Fruit fly (Drosophila melanogaster): ENCODE data around the gene Hakai.

Gene Hakai

DNA sequence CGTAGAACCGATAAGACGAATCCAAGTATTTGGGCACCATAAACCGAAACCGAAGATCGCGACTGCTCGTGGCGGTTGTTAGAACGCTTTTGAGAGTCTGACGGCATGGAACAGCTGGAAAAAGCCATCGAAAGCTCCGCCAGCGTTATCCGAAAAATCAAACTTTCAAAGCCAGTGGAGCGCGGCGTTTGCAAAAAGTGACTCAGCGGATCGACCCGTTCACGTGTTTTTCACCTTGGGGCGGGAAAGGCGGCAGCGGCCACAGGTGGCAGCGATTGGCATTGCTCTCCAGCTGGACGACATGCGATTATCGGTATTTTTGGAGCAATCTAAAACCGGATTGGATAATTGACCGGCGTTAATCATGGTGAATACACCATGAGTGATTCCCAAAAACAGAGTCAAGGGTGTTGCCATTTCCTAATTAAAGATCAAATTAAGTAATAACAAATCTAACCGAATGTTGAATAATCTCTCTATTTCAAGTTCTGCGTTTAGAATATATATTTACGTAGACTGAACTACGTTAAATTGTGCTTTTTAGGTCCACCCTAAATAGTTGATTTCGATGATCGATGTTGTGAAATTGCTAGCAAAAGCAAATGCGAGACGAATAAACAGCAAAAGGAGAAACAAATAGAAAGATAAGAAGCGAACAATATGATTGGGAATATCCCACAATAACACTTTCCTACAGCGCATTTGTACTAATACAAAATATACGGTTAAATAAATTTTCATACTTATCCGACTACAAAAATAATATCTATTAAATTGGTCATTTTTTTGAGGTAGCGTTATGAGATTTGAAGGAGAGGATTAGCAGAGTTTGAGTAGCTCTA, 35.2 kb downstream of the Hakai start, which contains the start of gene CG10337 (continued):
- TF ChIP-seq nau (GFP tag; optimal IDR thresholded peaks at IDR 0.05) (peak; percentile 61), cwo (GFP tag; optimal IDR thresholded peaks at IDR 0.05) (peak; percentile 97), pb (GFP tag; optimal IDR thresholded peaks at IDR 0.05) (no peak), CG4730 (GFP tag; IDR thresholded peaks at IDR 0.05) (no peak), z (GFP tag; IDR thresholded peaks at IDR 0.05) (no peak), H15 (GFP tag; IDR thresholded peaks at IDR 0.05) (no peak), onecut (GFP tag; IDR thresholded peaks at IDR 0.05) (no peak), CG15269 (tag; optimal IDR thresholded peaks at IDR 0.05) (peak; percentile 62), slbo (GFP tag; IDR thresholded peaks at IDR 0.05) (peak; percentile 29; the same call in 1 of the 2 replicates), CG2678 (tag; optimal IDR thresholded peaks at IDR 0.05) (peak; percentile 73), CG10654 (GFP tag; optimal IDR thresholded peaks at IDR 0.05) (peak; percentile 11), zfh1 (GFP tag; IDR thresholded peaks at IDR 0.05) (no peak), Ssrp (tag; optimal IDR thresholded peaks at IDR 0.05) (no peak), CG18619 (GFP tag; optimal IDR thresholded peaks at IDR 0.05) (peak; percentile 37), Atf6 (GFP tag; IDR thresholded peaks at IDR 0.05) (peak; percentile 56; the same call in 1 of the 2 replicates), ems (GFP tag; optimal IDR thresholded peaks at IDR 0.05) (no peak), zen2 (GFP tag; IDR thresholded peaks at IDR 0.05; ENCODE audit: partially characterized antibody) (no peak), Sry-δ (GFP tag; optimal IDR thresholded peaks at IDR 0.05) (peak; percentile 7), CG2202 (tag; optimal IDR thresholded peaks at IDR 0.05) (no peak), hkb (optimal IDR thresholded peaks at IDR 0.05) (no peak), hkb (GFP tag; IDR thresholded peaks at IDR 0.05) (no peak; the same call in 1 of the 2 replicates), fd3F (GFP tag; optimal IDR thresholded peaks at IDR 0.05) (no peak), bowl (GFP tag; IDR thresholded peaks at IDR 0.05) (no peak), Mad (GFP tag; optimal IDR thresholded peaks at IDR 0.05) (no peak), row (GFP tag; IDR thresholded peaks at IDR 0.05) (peak; percentile 60; the same call in 2 of the 3 replicates), jumu (GFP tag; optimal IDR thresholded peaks at IDR 0.05) (no peak), B-H2 (GFP tag; optimal IDR thresholded peaks at IDR 0.05) (peak; percentile 14), CG12104 (GFP tag; optimal IDR thresholded peaks at IDR 0.05) (peak; percentile 7), hbn (GFP tag; IDR thresholded peaks at IDR 0.05; ENCODE audit: partially characterized antibody) (no peak), ewg (GFP tag; optimal IDR thresholded peaks at IDR 0.05) (peak; percentile 5), CG15073 (GFP tag; optimal IDR thresholded peaks at IDR 0.05) (no peak), CG13123 (GFP tag; optimal IDR thresholded peaks at IDR 0.05) (no peak), Bgb (GFP tag; IDR thresholded peaks at IDR 0.05; ENCODE audit: partially characterized antibody) (no peak), CG8359 (GFP tag; optimal IDR thresholded peaks at IDR 0.05; ENCODE audit: borderline replicate concordance) (no peak), p53 (GFP tag; optimal IDR thresholded peaks at IDR 0.05) (no peak), Xbp1 (GFP tag; optimal IDR thresholded peaks at IDR 0.05) (peak; percentile 24), chn (GFP tag; optimal IDR thresholded peaks at IDR 0.05) (no peak), CG2120 (GFP tag; optimal IDR thresholded peaks at IDR 0.05) (peak; percentile 70), CG5245 (GFP tag; optimal IDR thresholded peaks at IDR 0.05) (no peak), CrebB (tag; optimal IDR thresholded peaks at IDR 0.05) (peak; percentile 45), Dek (tag; optimal IDR thresholded peaks at IDR 0.05) (peak; percentile 46), CG9215 (GFP tag; IDR thresholded peaks at IDR 0.05) (no peak; the same call in 1 of the 2 replicates), CG1024 (GFP tag; IDR thresholded peaks at IDR 0.05) (no peak), Gsc (GFP tag; IDR thresholded peaks at IDR 0.05) (no peak), tup (GFP tag; optimal IDR thresholded peaks at IDR 0.05) (no peak), CG14965 (GFP tag; optimal IDR thresholded peaks at IDR 0.05; ENCODE audit: borderline replicate concordance) (no peak), CG4360 (GFP tag; IDR thresholded peaks at IDR 0.05) (no peak), NC2β (GFP tag; optimal IDR thresholded peaks at IDR 0.05) (no peak), fu2 (GFP tag; optimal IDR thresholded peaks at IDR 0.05) (no peak), chm (GFP tag; IDR thresholded peaks at IDR 0.05) (no peak)

All from whole organism, embryonic.